Fruit fly (Drosophila melanogaster) whole organism, adult: ENCODE data around the gene Prm.

Source experiments
- CG11617 ChIP-seq: fragments of 200-800 bp; sonication (Bioruptor generic); optimal IDR thresholded peaks from 2 replicates; lab custom pipeline; 2017; ENCODE audit warnings: mild to moderate bottlenecking, missing biosample characterization, missing genetic modification reagents, missing genetic modification characterization
- CG12768 ChIP-seq: fragments of 200-800 bp; sonication (Bioruptor generic); optimal IDR thresholded peaks from 2 replicates; lab custom pipeline; 2017; ENCODE audit warnings: missing biosample characterization, missing genetic modification characterization, mild to moderate bottlenecking, moderate library complexity, missing genetic modification reagents
- CG14711 ChIP-seq: fragments of 200-800 bp; sonication (Bioruptor generic); optimal IDR thresholded peaks from 2 replicates; lab custom pipeline; 2018; ENCODE audit warnings: missing biosample characterization, mild to moderate bottlenecking, missing genetic modification characterization, moderate library complexity
- CG1620 ChIP-seq: fragments of 200-800 bp; sonication (Bioruptor generic); optimal IDR thresholded peaks from 2 replicates; lab custom pipeline; 2016; ENCODE audit warnings: missing biosample characterization, missing genetic modification characterization
- CG33017 ChIP-seq: fragments of 200-800 bp; sonication (Bioruptor generic); optimal IDR thresholded peaks from 2 replicates; lab custom pipeline; 2018; ENCODE audit warnings: missing biosample characterization, mild to moderate bottlenecking, missing genetic modification characterization, moderate library complexity
- CG5204 ChIP-seq: fragments of 200-800 bp; sonication (Bioruptor generic); optimal IDR thresholded peaks from 2 replicates; lab custom pipeline; 2016; ENCODE audit warnings: missing biosample characterization, missing genetic modification characterization
- CG7045 ChIP-seq: fragments of 200-800 bp; sonication (Bioruptor generic); optimal IDR thresholded peaks from 2 replicates; lab custom pipeline; 2017; ENCODE audit warnings: missing biosample characterization, mild to moderate bottlenecking, missing genetic modification characterization
- CG7101 ChIP-seq: fragments of 200-800 bp; sonication (Bioruptor generic); optimal IDR thresholded peaks from 2 replicates; lab custom pipeline; 2018; ENCODE audit warnings: missing biosample characterization, mild to moderate bottlenecking, missing genetic modification characterization, moderate library complexity
- Clk ChIP-seq: fragments of 200-800 bp; sonication (Bioruptor generic); optimal IDR thresholded peaks from 2 replicates; lab custom pipeline; 2017; ENCODE audit warnings: missing biosample characterization, missing genetic modification characterization
- Crg-1 ChIP-seq: fragments of 200-800 bp; sonication (Bioruptor generic); optimal IDR thresholded peaks from 2 replicates; lab custom pipeline; 2016; ENCODE audit warnings: missing biosample characterization, missing genetic modification characterization
- Hr96 ChIP-seq: fragments of 200-800 bp; sonication (Bioruptor generic); optimal IDR thresholded peaks from 2 replicates; lab custom pipeline; 2016; ENCODE audit warnings: missing biosample characterization, missing genetic modification characterization
- Mnt ChIP-seq: fragments of 200-800 bp; sonication (Bioruptor generic); optimal IDR thresholded peaks from 2 replicates; lab custom pipeline; 2016; ENCODE audit warnings: missing biosample characterization, mild to moderate bottlenecking, missing genetic modification characterization
- bab1 ChIP-seq: fragments of 200-800 bp; sonication (Bioruptor generic); optimal IDR thresholded peaks from 3 replicates; lab custom pipeline; 2019; ENCODE audit warnings: missing biosample characterization, mild to moderate bottlenecking, missing genetic modification characterization, moderate library complexity
- cic ChIP-seq: fragments of 200-800 bp; sonication (Bioruptor generic); optimal IDR thresholded peaks from 2 replicates; lab custom pipeline; 2017; ENCODE audit warnings: missing biosample characterization, mild to moderate bottlenecking, missing genetic modification characterization, moderate library complexity
- cnc ChIP-seq, 2 experiments: fragments of >200 bp; optimal IDR thresholded peaks; 2 replicates each; lab custom pipeline; 2017
- kay ChIP-seq: fragments of 200-800 bp; sonication (Bioruptor generic); peaks from one replicate; lab custom pipeline; 2016; ENCODE audit warnings: missing biosample characterization, missing genetic modification characterization, borderline replicate concordance
- ovo ChIP-seq: fragments of 200-800 bp; sonication (Bioruptor generic); optimal IDR thresholded peaks from 2 replicates; lab custom pipeline; 2016; ENCODE audit warnings: missing biosample characterization, missing genetic modification characterization
- pad ChIP-seq: fragments of 200-800 bp; sonication (Bioruptor generic); optimal IDR thresholded peaks from 3 replicates; lab custom pipeline; 2017; ENCODE audit warnings: missing biosample characterization, missing genetic modification characterization, mild to moderate bottlenecking, moderate library complexity, missing genetic modification reagents
- tj ChIP-seq: fragments of 200-800 bp; sonication (Bioruptor generic); optimal IDR thresholded peaks from 3 replicates; lab custom pipeline; 2017; ENCODE audit warnings: missing biosample characterization, mild to moderate bottlenecking, missing genetic modification characterization, moderate library complexity
- toe ChIP-seq: fragments of 200-800 bp; sonication (Bioruptor generic); optimal IDR thresholded peaks from 2 replicates; lab custom pipeline; 2016; ENCODE audit warnings: missing biosample characterization, missing genetic modification characterization

Prm gene

dm6 chr3L:8728181-8728580 is 16.9 kb downstream of the Prm start, which contains the start of gene Cp15:
Cp15 (plus strand) TSS chr3L:8728481.
- TF ChIP-seq Clk: no peak
- no peak for TF ChIP-seq ovo
- no peak for TF ChIP-seq bab1 (GFP tag; lab: Kevin White, UChicago)
- TF ChIP-seq Hr96: no peak
- no peak for TF ChIP-seq cic (GFP tag; lab: Kevin White, UChicago)
- no peak for TF ChIP-seq CG14711 (tag; lab: Kevin White, UChicago)
- no peak for TF ChIP-seq CG7045

dm6 chr3L:8726317-8726841 is 18.7 kb downstream of the Prm start, which contains the start of gene Cp18:
Cp18 (plus strand) TSS chr3L:8726791.
- TF ChIP-seq cic (GFP tag; lab: Kevin White, UChicago): peak; percentile 69
- no peak for TF ChIP-seq toe (GFP tag; lab: Kevin White, UChicago)
- peak; percentile 13 for TF ChIP-seq Mnt (GFP tag; lab: Kevin White, UChicago)
- TF ChIP-seq pad: no peak
- peak; percentile 78 for TF ChIP-seq kay

dm6 chr3L:8725674-8726073 is 19.4 kb downstream of the Prm start, which contains the start of gene CG43965:
CG43965 (minus strand) TSS chr3L:8725774.
- TF ChIP-seq toe (GFP tag; lab: Kevin White, UChicago): no peak
- TF ChIP-seq ovo: no peak
- TF ChIP-seq bab1 (GFP tag; lab: Kevin White, UChicago): no peak

dm6 chr3L:8725252-8725651 is 19.9 kb downstream of the Prm start:
- TF ChIP-seq Clk: no peak
- no peak for TF ChIP-seq Crg-1 (GFP tag; lab: Kevin White, UChicago)
- no peak for TF ChIP-seq CG33017 (tag; lab: Kevin White, UChicago)
- no peak for TF ChIP-seq CG7045
- no peak for TF ChIP-seq CG1620
- TF ChIP-seq cic (GFP tag; lab: Kevin White, UChicago): peak; percentile 61
- no peak for TF ChIP-seq cnc (optimal IDR thresholded peaks at IDR 0.05; lab: Kevin White, UChicago)
- TF ChIP-seq CG12768: no peak
- peak; percentile 49 for TF ChIP-seq CG7101 (tag; lab: Kevin White, UChicago)
- peak; percentile 8 for TF ChIP-seq CG14711 (tag; lab: Kevin White, UChicago)
- no peak for TF ChIP-seq ovo
- TF ChIP-seq CG5204 (GFP tag; lab: Kevin White, UChicago): no peak
- TF ChIP-seq pad: peak; percentile 13
- TF ChIP-seq Mnt (GFP tag; lab: Kevin White, UChicago): peak; percentile 99

- no peak for TF ChIP-seq Crg-1 (GFP tag; lab: Kevin White, UChicago)
- TF ChIP-seq CG12768: peak; percentile 98
- TF ChIP-seq CG7101 (tag; lab: Kevin White, UChicago): peak; percentile 98
- no peak for TF ChIP-seq bab1 (GFP tag; lab: Kevin White, UChicago)
- TF ChIP-seq CG7045: peak; percentile 98
- peak; percentile 97 for TF ChIP-seq kay
- TF ChIP-seq CG14711 (tag; lab: Kevin White, UChicago): peak; percentile 93
- TF ChIP-seq CG1620: no peak
- TF ChIP-seq Mnt (GFP tag; lab: Kevin White, UChicago): peak; percentile 93
- TF ChIP-seq CG5204 (GFP tag; lab: Kevin White, UChicago): peak; percentile 98
- peak; percentile 97 for TF ChIP-seq Clk
- TF ChIP-seq toe (GFP tag; lab: Kevin White, UChicago): peak; percentile 99
- TF ChIP-seq Hr96: peak; percentile 99
- no peak for TF ChIP-seq ovo
- no peak for TF ChIP-seq tj (GFP tag; lab: Kevin White, UChicago)
- TF ChIP-seq pad: peak; percentile 93
- peak; percentile 96 for TF ChIP-seq CG33017 (tag; lab: Kevin White, UChicago)
- no peak for TF ChIP-seq cnc (optimal IDR thresholded peaks at IDR 0.05; lab: Kevin White, UChicago)
- peak; percentile 84 for TF ChIP-seq cic (GFP tag; lab: Kevin White, UChicago)
- TF ChIP-seq CG11617 (GFP tag; lab: Kevin White, UChicago): no peak
Measured at dm6 chr3L:8721145-8721544, 24.0 kb downstream of the Prm start, which contains the start of the genes CG32022 and CG6511. CG32022 (minus strand) TSS chr3L:8721272. CG6511 (plus strand) TSS chr3L:8721324.

dm6 chr3L:8719990-8720559 is 25.0 kb downstream of the Prm start, which contains the start of gene SrpRbeta:
SrpRbeta (minus strand) TSS chr3L:8720225.
- TF ChIP-seq CG1620 (no peak), toe (GFP tag; lab: Kevin White, UChicago) (peak; percentile 36), CG7101 (tag; lab: Kevin White, UChicago) (peak; percentile 74), pad (peak; percentile 75), Clk (peak; percentile 17), CG5204 (GFP tag; lab: Kevin White, UChicago) (peak; percentile 43), CG11617 (GFP tag; lab: Kevin White, UChicago) (no peak), cic (GFP tag; lab: Kevin White, UChicago) (peak; percentile 29), CG7045 (peak; percentile 32), bab1 (GFP tag; lab: Kevin White, UChicago) (no peak), Mnt (GFP tag; lab: Kevin White, UChicago) (peak; percentile 80), CG14711 (tag; lab: Kevin White, UChicago) (peak; percentile 58), tj (GFP tag; lab: Kevin White, UChicago) (no peak), ovo (no peak), Hr96 (peak; percentile 63), Crg-1 (GFP tag; lab: Kevin White, UChicago) (no peak), CG33017 (tag; lab: Kevin White, UChicago) (peak; percentile 31), CG12768 (peak; percentile 75), kay (no peak), cnc (optimal IDR thresholded peaks at IDR 0.05; lab: Kevin White, UChicago) (no peak)
